Fruit fly (Drosophila melanogaster): ENCODE results near the gene Vha100-4.

The Vha100-4 gene

DNA sequence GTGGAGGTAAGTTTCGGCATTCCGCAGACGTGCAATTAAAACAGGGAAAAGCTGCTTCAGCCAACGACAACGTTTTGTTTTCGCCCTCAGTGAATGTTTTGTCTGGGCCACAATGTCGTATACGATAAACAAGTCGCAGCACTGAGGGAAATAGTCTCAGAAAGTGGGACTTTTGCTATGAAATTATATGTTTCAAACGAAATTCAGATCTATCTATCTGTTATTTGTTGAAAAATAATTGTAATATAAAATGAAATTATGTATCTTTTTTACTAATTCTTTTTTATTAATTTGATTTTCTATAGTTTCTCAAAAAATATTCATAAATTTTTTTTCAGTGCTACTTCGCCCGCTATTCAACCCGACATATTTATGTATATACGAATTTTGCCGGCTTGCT is 3.8 kb upstream of the Vha100-4 start (continued):
- no peak for TF ChIP-seq CrebB (tag; optimal IDR thresholded peaks at IDR 0.05)
- TF ChIP-seq CG4707 (GFP tag; optimal IDR thresholded peaks at IDR 0.05) = no peak
- TF ChIP-seq Fer3 (tag; optimal IDR thresholded peaks at IDR 0.05) = no peak
- peak; percentile 63; the same call in 1 of the 2 replicates for TF ChIP-seq vvl (GFP tag; IDR thresholded peaks at IDR 0.05)
- no peak for TF ChIP-seq Ada2b (GFP tag; IDR thresholded peaks at IDR 0.05)
- TF ChIP-seq Ptx1 (GFP tag; IDR thresholded peaks at IDR 0.05) = peak; percentile 59
- peak; percentile 19 for TF ChIP-seq ATbp (GFP tag; optimal IDR thresholded peaks at IDR 0.05)
- peak; percentile 11; the same call in 1 of the 2 replicates for TF ChIP-seq CG10366 (GFP tag; IDR thresholded peaks at IDR 0.05)
- TF ChIP-seq CG4328 (GFP tag; optimal IDR thresholded peaks at IDR 0.05) = no peak
- TF ChIP-seq insv (GFP tag; optimal IDR thresholded peaks at IDR 0.05) = no peak
- TF ChIP-seq org-1 (GFP tag; optimal IDR thresholded peaks at IDR 0.05) = peak; percentile 27
- peak; percentile 54 for TF ChIP-seq Hmr (GFP tag; optimal IDR thresholded peaks at IDR 0.05)
- TF ChIP-seq CG13123 (GFP tag; optimal IDR thresholded peaks at IDR 0.05) = no peak
- no peak for TF ChIP-seq Antp (GFP tag; optimal IDR thresholded peaks at IDR 0.05)
- TF ChIP-seq zen (tag; optimal IDR thresholded peaks at IDR 0.05) = no peak
- TF ChIP-seq CG3995 (GFP tag; optimal IDR thresholded peaks at IDR 0.05) = no peak
- no peak for TF ChIP-seq CG10654 (GFP tag; optimal IDR thresholded peaks at IDR 0.05)
- TF ChIP-seq psq (GFP tag; optimal IDR thresholded peaks at IDR 0.05) = no peak
- no peak for TF ChIP-seq CG8290 (GFP tag; optimal IDR thresholded peaks at IDR 0.05)
- no peak for TF ChIP-seq CG8290 (tag; optimal IDR thresholded peaks at IDR 0.05)
- peak; percentile 34 for TF ChIP-seq CG11504 (tag; optimal IDR thresholded peaks at IDR 0.05)
- no peak for TF ChIP-seq CG6854 (GFP tag; optimal IDR thresholded peaks at IDR 0.05)
- TF ChIP-seq tx (GFP tag; optimal IDR thresholded peaks at IDR 0.05) = no peak
- TF ChIP-seq ro (GFP tag; IDR thresholded peaks at IDR 0.05) = no peak
- TF ChIP-seq Chrac-16 (GFP tag; optimal IDR thresholded peaks at IDR 0.05) = peak; percentile 51
- TF ChIP-seq lilli (GFP tag; optimal IDR thresholded peaks at IDR 0.05) = peak; percentile 49
- TF ChIP-seq Dad (GFP tag; optimal IDR thresholded peaks at IDR 0.05) = no peak
- TF ChIP-seq CG7271 (tag; optimal IDR thresholded peaks at IDR 0.05) = no peak
- TF ChIP-seq Vsx1 (GFP tag; optimal IDR thresholded peaks at IDR 0.05) = no peak
- peak; percentile 45 for TF ChIP-seq az2 (GFP tag; optimal IDR thresholded peaks at IDR 0.05)
- no peak for TF ChIP-seq cwo (GFP tag; optimal IDR thresholded peaks at IDR 0.05)
- TF ChIP-seq CG16779 (GFP tag; IDR thresholded peaks at IDR 0.05) = no peak
- TF ChIP-seq tup (GFP tag; optimal IDR thresholded peaks at IDR 0.05) = peak; percentile 3
- no peak for TF ChIP-seq Camta (GFP tag; optimal IDR thresholded peaks at IDR 0.05)
- TF ChIP-seq gcm (GFP tag; optimal IDR thresholded peaks at IDR 0.05) = no peak
- TF ChIP-seq Rfx (GFP tag; IDR thresholded peaks at IDR 0.05) = peak; percentile 62
- TF ChIP-seq CG14014 (GFP tag; IDR thresholded peaks at IDR 0.05) = peak; percentile 65
- TF ChIP-seq CG1529 (GFP tag; optimal IDR thresholded peaks at IDR 0.05) = no peak
- no peak for TF ChIP-seq MESR4 (GFP tag; optimal IDR thresholded peaks at IDR 0.05)
- no peak for TF ChIP-seq E2f1 (GFP tag; IDR thresholded peaks at IDR 0.05)
- no peak for TF ChIP-seq dati (GFP tag; IDR thresholded peaks at IDR 0.05)
- TF ChIP-seq CG12659 (GFP tag; optimal IDR thresholded peaks at IDR 0.05) = peak; percentile 36
- no peak for TF ChIP-seq CG11085 (GFP tag; IDR thresholded peaks at IDR 0.05)
- no peak for TF ChIP-seq CG33557 (GFP tag; optimal IDR thresholded peaks at IDR 0.05)
- peak; percentile 54 for TF ChIP-seq Meics (GFP tag; optimal IDR thresholded peaks at IDR 0.05)
- no peak for TF ChIP-seq gro (GFP tag; optimal IDR thresholded peaks at IDR 0.05)
- no peak for TF ChIP-seq CG8089 (GFP tag; optimal IDR thresholded peaks at IDR 0.05)
- no peak for TF ChIP-seq Bgb (GFP tag; IDR thresholded peaks at IDR 0.05; ENCODE audit: partially characterized antibody)
- no peak for TF ChIP-seq grn (GFP tag; optimal IDR thresholded peaks at IDR 0.05)
- peak; percentile 44 for TF ChIP-seq NfI (GFP tag; optimal IDR thresholded peaks at IDR 0.05)
- TF ChIP-seq CG30020 (tag; optimal IDR thresholded peaks at IDR 0.05) = no peak
- no peak for TF ChIP-seq salm (tag; optimal IDR thresholded peaks at IDR 0.05)

Measured in whole organism, embryonic.